Worm (Caenorhabditis elegans) whole organism, L4 larva: ENCODE measurements around the gene F46G10.1.

Experiments
- F10B5.3 ChIP-seq: sonication (generic microtip); optimal IDR thresholded peaks from 2 replicates; lab custom pipeline; 2016; ENCODE audit warnings: mild to moderate bottlenecking, missing genetic modification characterization, missing compliant biosample characterization
- F44E2.7 ChIP-seq: fragments of 200-800 bp; sonication (Bioruptor generic); IDR thresholded peaks from 2 replicates; pipeline ENCODE4 v2.1.2; 2022; ENCODE audit warnings: missing genetic modification characterization, missing compliant biosample characterization
- T20F7.1 ChIP-seq: fragments of 200-800 bp; sonication (Bioruptor generic); optimal IDR thresholded peaks from 2 replicates; lab custom pipeline; 2018; ENCODE audit warnings: mild to moderate bottlenecking, missing genetic modification characterization, missing compliant biosample characterization
- ZK337.2 ChIP-seq: fragments of 200-800 bp; sonication (Bioruptor generic); IDR thresholded peaks from 2 replicates; pipeline ENCODE4 v1.3.6; 2022; ENCODE audit warnings: missing genetic modification reagents, missing genetic modification characterization, missing compliant biosample characterization
- ZK546.5 ChIP-seq, 2 experiments: sonication (generic microtip); optimal IDR thresholded peaks; 2 replicates each; lab custom pipeline; 2017; ENCODE audit warnings: missing biosample characterization in 2 of 2, missing genetic modification characterization in 2 of 2
- ama-1 ChIP-seq: fragments of 150-350 bp; optimal IDR thresholded peaks from 2 replicates; lab custom pipeline; 2014; ENCODE audit warnings: inconsistent platforms, mixed read lengths
- ceh-32 ChIP-seq: sonication (generic microtip); optimal IDR thresholded peaks from 2 replicates; lab custom pipeline; 2016; ENCODE audit warnings: mild to moderate bottlenecking, missing genetic modification characterization, missing compliant biosample characterization; ENCODE audit not compliant: poor library complexity
- ces-1 ChIP-seq: fragments of 150-350 bp; sonication (generic microtip); optimal IDR thresholded peaks from 4 replicates; lab custom pipeline; 2014; ENCODE audit warnings: missing biosample characterization, missing genetic modification reagents, missing genetic modification characterization
- daf-16 ChIP-seq, 3 experiments: sonication (generic microtip); optimal IDR thresholded peaks; 2 replicates each; lab custom pipeline; 2016 to 2017; ENCODE audit warnings: missing genetic modification characterization in 3 of 3, missing genetic modification reagents in 3 of 3, mild to moderate bottlenecking in 2 of 3, missing compliant biosample characterization in 2 of 3, missing biosample characterization in 1 of 3, moderate library complexity in 1 of 3
- dmd-6 ChIP-seq: fragments of 200-800 bp; sonication (Bioruptor generic); IDR thresholded peaks from 2 replicates; pipeline ENCODE4 v1.3.6; 2022; ENCODE audit warnings: missing genetic modification reagents, missing genetic modification characterization, missing compliant biosample characterization
- dve-1 ChIP-seq: sonication (generic microtip); optimal IDR thresholded peaks from 2 replicates; lab custom pipeline; 2017; ENCODE audit warnings: antibody characterized with exemption, mild to moderate bottlenecking, missing genetic modification characterization, missing compliant biosample characterization; ENCODE audit not compliant: insufficient read depth
- hif-1 ChIP-seq, 2 experiments: sonication (generic microtip); optimal IDR thresholded peaks; 2 replicates each; lab custom pipeline; 2016 to 2017; ENCODE audit warnings: missing compliant biosample characterization in 2 of 2, missing genetic modification characterization in 2 of 2, missing genetic modification reagents in 2 of 2, missing genotype in 2 of 2, mild to moderate bottlenecking in 1 of 2
- hlh-11 ChIP-seq: fragments of 200-800 bp; sonication (Bioruptor generic); optimal IDR thresholded peaks from 2 replicates; lab custom pipeline; 2018; ENCODE audit warnings: mild to moderate bottlenecking, missing genetic modification characterization, missing compliant biosample characterization
- hlh-30 ChIP-seq: sonication (generic microtip); optimal IDR thresholded peaks from 2 replicates; lab custom pipeline; 2017; ENCODE audit warnings: antibody characterized with exemption, mild to moderate bottlenecking, missing genetic modification characterization, missing compliant biosample characterization; ENCODE audit not compliant: insufficient read depth
- lin-1 ChIP-seq: fragments of 200-800 bp; sonication (Bioruptor generic); IDR thresholded peaks from 2 replicates; pipeline ENCODE4 v1.3.6; 2022; ENCODE audit warnings: missing genetic modification reagents, missing genetic modification characterization, missing compliant biosample characterization
- lin-13 ChIP-seq: fragments of 150-350 bp; optimal IDR thresholded peaks from 2 replicates; lab custom pipeline; 2014; ENCODE audit warnings: missing biosample characterization, missing genetic modification reagents, missing genetic modification characterization
- lin-38 ChIP-seq: fragments of 200-800 bp; sonication (Bioruptor generic); IDR thresholded peaks from 2 replicates; pipeline ENCODE4 v1.3.6; 2022; ENCODE audit warnings: missing genetic modification reagents, missing genetic modification characterization, missing compliant biosample characterization
- lir-3 ChIP-seq: sonication (generic microtip); optimal IDR thresholded peaks from 2 replicates; lab custom pipeline; 2016; ENCODE audit warnings: mild to moderate bottlenecking, missing genetic modification characterization, missing compliant biosample characterization
- madf-5 ChIP-seq, 2 experiments: fragments of 200-800 bp; sonication (Bioruptor generic); IDR thresholded peaks; 2 replicates each; pipeline ENCODE4 v1.3.6; 2022; ENCODE audit warnings: missing compliant biosample characterization in 2 of 2, missing genetic modification characterization in 2 of 2
- mdl-1 ChIP-seq, 2 experiments: fragments of 150-350 bp in 1 of 2; sonication (generic microtip) in 1 of 2; optimal IDR thresholded peaks; 2 replicates each; lab custom pipeline; 2014 to 2017; ENCODE audit warnings: missing biosample characterization in 2 of 2, missing genetic modification characterization in 2 of 2
- nhr-10 ChIP-seq: fragments of 150-350 bp; optimal IDR thresholded peaks from 2 replicates; lab custom pipeline; 2014; ENCODE audit warnings: missing biosample characterization, missing genetic modification characterization
- nhr-102 ChIP-seq: sonication (generic microtip); optimal IDR thresholded peaks from 2 replicates; lab custom pipeline; 2016; ENCODE audit warnings: mild to moderate bottlenecking, missing genetic modification characterization, moderate library complexity, missing compliant biosample characterization
- nhr-11 ChIP-seq: fragments of 150-350 bp; optimal IDR thresholded peaks from 2 replicates; lab custom pipeline; 2014; ENCODE audit warnings: missing biosample characterization, missing genetic modification characterization
- nhr-28 ChIP-seq: fragments of 150-350 bp; optimal IDR thresholded peaks from 2 replicates; lab custom pipeline; 2014; ENCODE audit warnings: missing biosample characterization, missing genetic modification characterization
- nhr-48 ChIP-seq: sonication (generic microtip); optimal IDR thresholded peaks from 2 replicates; lab custom pipeline; 2016; ENCODE audit warnings: mild to moderate bottlenecking, missing genetic modification characterization, missing compliant biosample characterization
- nhr-77 ChIP-seq: fragments of 150-350 bp; optimal IDR thresholded peaks from 2 replicates; lab custom pipeline; 2014; ENCODE audit warnings: missing biosample characterization, missing genetic modification characterization
- php-3 ChIP-seq: fragments of 200-800 bp; sonication (Bioruptor generic); IDR thresholded peaks from 2 replicates; pipeline ENCODE4 v1.3.6; 2022; ENCODE audit warnings: missing genetic modification reagents, missing genetic modification characterization, missing compliant biosample characterization
- pqm-1 ChIP-seq: sonication (generic microtip); optimal IDR thresholded peaks from 2 replicates; lab custom pipeline; 2017; ENCODE audit warnings: missing biosample characterization, missing genetic modification characterization
- rbr-2 ChIP-seq: sonication (generic microtip); optimal IDR thresholded peaks from 2 replicates; lab custom pipeline; 2016; ENCODE audit warnings: missing genotype, missing genetic modification characterization, missing compliant biosample characterization
- saeg-2 ChIP-seq: fragments of 200-800 bp; sonication (Bioruptor generic); IDR thresholded peaks from 2 replicates; pipeline ENCODE4 v1.3.6; 2022; ENCODE audit warnings: missing genetic modification reagents, missing genetic modification characterization, missing compliant biosample characterization
- sdz-12 ChIP-seq: fragments of 200-800 bp; sonication (Bioruptor generic); optimal IDR thresholded peaks from 2 replicates; lab custom pipeline; 2018; ENCODE audit warnings: mild to moderate bottlenecking, missing genetic modification characterization, missing compliant biosample characterization
- skn-1 ChIP-seq: fragments of 150-350 bp; optimal IDR thresholded peaks from 2 replicates; lab custom pipeline; 2014; ENCODE audit warnings: missing biosample characterization, missing genetic modification characterization
- snpc-1.2 ChIP-seq: fragments of 200-800 bp; sonication (Bioruptor generic); IDR thresholded peaks from 2 replicates; pipeline ENCODE4 v1.3.6; 2022; ENCODE audit warnings: missing genetic modification reagents, missing genetic modification characterization, missing compliant biosample characterization
- spr-1 ChIP-seq: sonication (generic microtip); optimal IDR thresholded peaks from 2 replicates; lab custom pipeline; 2016; ENCODE audit warnings: mild to moderate bottlenecking, missing genetic modification characterization, missing compliant biosample characterization
- spr-3 ChIP-seq: fragments of 200-800 bp; sonication (Bioruptor generic); optimal IDR thresholded peaks from 2 replicates; lab custom pipeline; 2018; ENCODE audit warnings: mild to moderate bottlenecking, missing genetic modification characterization, missing compliant biosample characterization
- unc-62 ChIP-seq, 3 experiments: fragments of 150-350 bp in 1 of 3; sonication (generic microtip); optimal IDR thresholded peaks in 2 of 3; peaks in 1 of 3; 1 replicate in 1 of 3; 2 replicates in 2 of 3; lab custom pipeline; 2014 to 2017; ENCODE audit warnings: missing biosample characterization in 3 of 3, missing genetic modification characterization in 3 of 3, missing genetic modification reagents in 3 of 3, missing genotype in 1 of 3
- vab-7 ChIP-seq: fragments of 200-800 bp; sonication (Bioruptor generic); IDR thresholded peaks from 2 replicates; pipeline ENCODE4 v1.3.6; 2022; ENCODE audit warnings: missing genetic modification reagents, missing genetic modification characterization, missing compliant biosample characterization
- zag-1 ChIP-seq: fragments of 150-350 bp; optimal IDR thresholded peaks from 2 replicates; lab custom pipeline; 2014; ENCODE audit warnings: missing biosample characterization, missing genetic modification characterization
- zip-11 ChIP-seq: fragments of 200-800 bp; sonication (Bioruptor generic); IDR thresholded peaks from 2 replicates; pipeline ENCODE4 v1.3.6; 2022; ENCODE audit warnings: missing genetic modification characterization, missing compliant biosample characterization
- ztf-11 ChIP-seq: fragments of 150-350 bp; optimal IDR thresholded peaks from 2 replicates; lab custom pipeline; 2014; ENCODE audit warnings: missing biosample characterization, missing genetic modification characterization

The F46G10.1 gene

DNA sequence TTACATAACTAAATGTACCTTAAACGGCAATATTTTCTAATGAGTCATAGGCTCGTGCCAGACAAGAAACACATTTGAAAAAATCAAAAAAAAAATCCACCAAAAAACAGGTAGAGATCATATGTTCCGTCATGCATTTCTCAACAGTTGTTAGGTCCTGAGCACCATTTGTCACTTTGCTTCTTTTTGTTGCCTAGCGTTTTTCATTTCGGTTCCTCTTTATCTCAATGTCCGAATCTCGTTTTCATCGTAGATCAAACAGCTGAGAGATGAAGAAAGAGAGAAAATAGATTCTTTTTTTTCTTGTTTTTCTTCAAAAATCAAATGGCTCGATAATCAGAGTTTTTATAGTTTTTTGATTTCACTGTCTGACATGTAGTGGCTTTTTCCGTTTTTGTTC, 29.4 kb upstream of the F46G10.1 start:
- TF ChIP-seq lir-3 (tag; lab: Kevin White, UChicago), result no peak
- peak; percentile 46 for TF ChIP-seq hlh-30 (tag; lab: Kevin White, UChicago)
- peak; percentile 67 for TF ChIP-seq hlh-11 (tag; lab: Kevin White, UChicago)
- TF ChIP-seq daf-16 (GFP tag; optimal IDR thresholded peaks at IDR 0.05; lab: Kevin White, UChicago), result peak in 1 of 2 experiments; percentile 81
- TF ChIP-seq daf-16 (tag; optimal IDR thresholded peaks at IDR 0.05; lab: Kevin White, UChicago), result no peak
- no peak for TF ChIP-seq nhr-77 (tag; lab: Kevin White, UChicago)
- TF ChIP-seq unc-62 (GFP tag; optimal IDR thresholded peaks at IDR 0.05 in 1 of 2; lab: Kevin White, UChicago), result peak in 1 of 2 experiments; percentile 85
- TF ChIP-seq unc-62 (tag; optimal IDR thresholded peaks at IDR 0.05; lab: Kevin White, UChicago), result no peak
- TF ChIP-seq nhr-11 (tag; lab: Kevin White, UChicago), result peak; percentile 25

DNA sequence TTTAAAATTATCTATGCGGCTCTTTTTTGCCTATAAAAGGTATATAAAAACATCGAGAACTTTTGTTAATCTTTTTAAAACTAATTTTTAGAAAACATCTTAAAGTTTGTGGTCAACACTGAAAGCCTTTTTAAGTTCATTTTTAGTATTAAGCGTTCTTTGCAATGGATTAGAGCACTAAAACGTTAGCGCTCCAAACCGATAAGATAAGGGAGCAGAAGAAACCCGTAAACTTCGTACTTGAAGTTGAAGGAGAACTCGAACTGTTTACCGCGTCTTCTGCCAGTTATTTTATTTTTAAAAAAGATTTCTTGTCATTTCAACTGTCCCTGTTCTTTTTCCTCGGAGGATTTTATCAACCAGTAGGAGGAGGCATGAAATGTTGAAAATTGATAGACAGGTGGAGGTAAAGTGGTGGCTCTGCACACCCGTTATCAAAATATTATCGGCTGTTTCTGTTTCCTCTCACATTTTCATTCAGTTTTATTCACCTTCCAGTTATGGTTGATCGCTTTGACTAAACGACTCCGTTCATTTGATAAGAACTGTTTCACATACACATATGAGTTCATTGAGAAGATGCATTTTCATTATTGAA, 27.6 kb upstream of the F46G10.1 start:
- TF ChIP-seq ces-1 (no peak), nhr-48 (tag; lab: Kevin White, UChicago) (peak; percentile 76), dmd-6 (GFP tag; lab: Robert Waterston, UW) (peak; percentile 80), dve-1 (peak; percentile 72), ama-1 (lab: Kevin White, UChicago) (no peak), snpc-1.2 (GFP tag; lab: Robert Waterston, UW) (no peak), pqm-1 (tag; lab: Kevin White, UChicago) (peak; percentile 68), nhr-102 (tag; lab: Kevin White, UChicago) (peak; percentile 46), hif-1 (tag; optimal IDR thresholded peaks at IDR 0.05; lab: Kevin White, UChicago) (no peak), ZK546.5 (tag; optimal IDR thresholded peaks at IDR 0.05; lab: Kevin White, UChicago) (no peak), ZK337.2 (GFP tag; lab: Robert Waterston, UW) (no peak), ceh-32 (tag; lab: Kevin White, UChicago) (no peak), lin-1 (GFP tag; lab: Robert Waterston, UW) (0 out of 2 replicates have a peak, but pooled peaks have one; percentile 35), F44E2.7 (no peak), nhr-28 (tag; lab: Kevin White, UChicago) (peak; percentile 58), saeg-2 (no peak), php-3 (GFP tag; lab: Robert Waterston, UW) (peak; percentile 37; the same call in 1 of the 2 replicates), sdz-12 (no peak), skn-1 (no peak), F10B5.3 (tag; lab: Kevin White, UChicago) (no peak), lin-38 (GFP tag; lab: Robert Waterston, UW) (no peak), T20F7.1 (no peak), rbr-2 (no peak), hlh-11 (tag; lab: Kevin White, UChicago) (peak; percentile 70), madf-5 (GFP tag; IDR thresholded peaks at IDR 0.05; lab: Robert Waterston, UW) (no peak), daf-16 (GFP tag; optimal IDR thresholded peaks at IDR 0.05; lab: Kevin White, UChicago) (peak in 1 of 2 experiments; percentile 49), daf-16 (tag; optimal IDR thresholded peaks at IDR 0.05; lab: Kevin White, UChicago) (peak; percentile 75), lin-13 (GFP tag; lab: Kevin White, UChicago) (no peak)

ce11 chrX:13337728-13338127, 26.2 kb upstream of the F46G10.1 start, which contains the start of gene ptr-24:
ptr-24 (plus strand) TSS chrX:13338028.
- no peak for TF ChIP-seq ztf-11
- TF ChIP-seq php-3 (GFP tag; lab: Robert Waterston, UW), result no peak
- TF ChIP-seq unc-62 (GFP tag; optimal IDR thresholded peaks at IDR 0.05 in 1 of 2; lab: Kevin White, UChicago), result peak in 1 of 2 experiments; percentile 83
- no peak for TF ChIP-seq unc-62 (tag; optimal IDR thresholded peaks at IDR 0.05; lab: Kevin White, UChicago)
- TF ChIP-seq, all 104 proteins: peak for 1

DNA sequence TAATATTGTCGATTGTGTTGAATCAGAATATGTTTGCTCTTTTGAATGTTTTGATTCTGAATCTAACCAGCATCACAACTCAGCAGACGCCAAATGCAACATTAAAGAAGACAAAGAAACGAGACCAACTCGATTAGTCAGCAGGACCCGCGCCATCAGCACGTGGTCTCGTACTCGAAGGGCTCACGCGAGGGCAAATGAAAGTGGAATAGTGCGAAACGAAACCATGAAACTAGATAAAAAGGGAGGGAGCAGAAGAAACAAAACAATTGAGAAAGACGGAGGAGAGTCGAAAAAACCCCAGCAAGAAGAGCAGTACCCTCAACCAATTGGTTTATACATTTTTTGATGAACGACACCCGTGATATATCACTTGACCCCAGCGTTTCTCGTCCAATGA, 25.4 kb upstream of the F46G10.1 start:
- TF ChIP-seq ama-1 (lab: Kevin White, UChicago) (no peak), zag-1 (tag; lab: Kevin White, UChicago) (no peak), nhr-10 (tag; lab: Kevin White, UChicago) (no peak), hlh-30 (tag; lab: Kevin White, UChicago) (peak; percentile 65), vab-7 (no peak), hlh-11 (tag; lab: Kevin White, UChicago) (peak; percentile 9), spr-1 (tag; lab: Kevin White, UChicago) (no peak), spr-3 (GFP tag; lab: Kevin White, UChicago) (no peak), mdl-1 (tag; optimal IDR thresholded peaks at IDR 0.05; lab: Kevin White, UChicago) (peak in 1 of 2 experiments; percentile 41), zip-11 (GFP tag; lab: Robert Waterston, UW) (no peak)
